Fruit fly (Drosophila melanogaster) whole organism, embryonic: Measurements from ENCODE around the gene CG14454.
A peak's percentile ranks its signal among the peaks of the same experiment; 100 is the strongest.

Experiments used
- Atf-2 ChIP-seq: fragments of 200-800 bp; sonication (Bioruptor generic); optimal IDR thresholded peaks from 2 replicates; lab custom pipeline; 2016; ENCODE audit warnings: missing biosample characterization, missing genetic modification characterization
- B-H2 ChIP-seq: fragments of 200-800 bp; sonication (Bioruptor generic); optimal IDR thresholded peaks from 2 replicates; lab custom pipeline; 2018; ENCODE audit warnings: missing biosample characterization, mild to moderate bottlenecking, missing genetic modification characterization
- Blimp-1 ChIP-seq: fragments of 200-800 bp; sonication (Bioruptor generic); optimal IDR thresholded peaks from 3 replicates; lab custom pipeline; 2018; ENCODE audit warnings: missing biosample characterization, missing genetic modification characterization, mild to moderate bottlenecking, moderate library complexity, missing genetic modification reagents
- CG10267 ChIP-seq: fragments of 200-800 bp; sonication (Bioruptor generic); optimal IDR thresholded peaks from 2 replicates; lab custom pipeline; 2018; ENCODE audit warnings: missing biosample characterization, mild to moderate bottlenecking, missing genetic modification characterization, moderate library complexity
- CG10274 ChIP-seq: fragments of 200-800 bp; sonication (Bioruptor generic); optimal IDR thresholded peaks from 3 replicates; lab custom pipeline; 2017; ENCODE audit warnings: missing biosample characterization, mild to moderate bottlenecking, missing genetic modification characterization
- CG11247 ChIP-seq: fragments of 200-800 bp; sonication (Bioruptor generic); IDR thresholded peaks from 2 replicates; pipeline ENCODE4 v1.3.6; 2022; ENCODE audit warnings: missing biosample characterization, missing genetic modification characterization
- CG12155 ChIP-seq: fragments of 200-800 bp; sonication (Bioruptor generic); optimal IDR thresholded peaks from 3 replicates; lab custom pipeline; 2016; ENCODE audit warnings: missing biosample characterization, missing genetic modification characterization
- CG12236 ChIP-seq: fragments of 200-800 bp; sonication (Bioruptor generic); optimal IDR thresholded peaks from 2 replicates; lab custom pipeline; 2016; ENCODE audit warnings: missing biosample characterization, missing genetic modification characterization
- CG12659 ChIP-seq: fragments of 200-800 bp; sonication (Bioruptor generic); optimal IDR thresholded peaks from 3 replicates; lab custom pipeline; 2017; ENCODE audit warnings: mild to moderate bottlenecking, missing biosample characterization, missing genetic modification reagents, missing genetic modification characterization
- CG13424 ChIP-seq: fragments of 200-800 bp; sonication (Bioruptor generic); optimal IDR thresholded peaks from 2 replicates; lab custom pipeline; 2019; ENCODE audit warnings: missing biosample characterization, mild to moderate bottlenecking, missing genetic modification characterization, moderate library complexity
- CG13624 ChIP-seq: fragments of 200-800 bp; sonication (Bioruptor generic); optimal IDR thresholded peaks from 2 replicates; lab custom pipeline; 2016; ENCODE audit warnings: missing biosample characterization, missing genetic modification characterization
- CG14710 ChIP-seq: fragments of 200-800 bp; sonication (Bioruptor generic); optimal IDR thresholded peaks from 3 replicates; lab custom pipeline; 2019; ENCODE audit warnings: missing biosample characterization, mild to moderate bottlenecking, missing genetic modification characterization, moderate library complexity
- CG15011 ChIP-seq: fragments of 200-800 bp; sonication (Bioruptor generic); optimal IDR thresholded peaks from 3 replicates; lab custom pipeline; 2018; ENCODE audit warnings: missing biosample characterization, mild to moderate bottlenecking, missing genetic modification characterization
- CG15073 ChIP-seq: fragments of 200-800 bp; sonication (Bioruptor generic); optimal IDR thresholded peaks from 2 replicates; lab custom pipeline; 2016; ENCODE audit warnings: missing biosample characterization, missing genetic modification characterization
- CG17186 ChIP-seq: fragments of 200-800 bp; sonication (Bioruptor generic); optimal IDR thresholded peaks from 3 replicates; lab custom pipeline; 2017; ENCODE audit warnings: missing biosample characterization, missing genetic modification reagents, missing genetic modification characterization
- CG17359 ChIP-seq: fragments of 200-800 bp; sonication (Bioruptor generic); optimal IDR thresholded peaks from 3 replicates; lab custom pipeline; 2018; ENCODE audit warnings: missing biosample characterization, mild to moderate bottlenecking, missing genetic modification characterization, moderate library complexity
- CG17568 ChIP-seq: fragments of 200-800 bp; sonication (Bioruptor generic); optimal IDR thresholded peaks from 2 replicates; lab custom pipeline; 2018; ENCODE audit warnings: missing biosample characterization, mild to moderate bottlenecking, missing genetic modification characterization, moderate library complexity
- CG2116 ChIP-seq: fragments of 200-800 bp; sonication (Bioruptor generic); optimal IDR thresholded peaks from 3 replicates; lab custom pipeline; 2018; ENCODE audit warnings: missing biosample characterization, mild to moderate bottlenecking, missing genetic modification characterization
- CG3065 ChIP-seq: fragments of 200-800 bp; sonication (Bioruptor generic); optimal IDR thresholded peaks from 2 replicates; lab custom pipeline; 2016; ENCODE audit warnings: missing biosample characterization, missing genetic modification characterization
- CG33557 ChIP-seq: fragments of 200-800 bp; sonication (Bioruptor generic); optimal IDR thresholded peaks from 2 replicates; lab custom pipeline; 2019; ENCODE audit warnings: missing biosample characterization, mild to moderate bottlenecking, missing genetic modification characterization, moderate library complexity
- CG34422 ChIP-seq: fragments of 200-800 bp; sonication (Bioruptor generic); IDR thresholded peaks from 3 replicates; pipeline ENCODE4 v1.3.6; 2022; ENCODE audit warnings: missing biosample characterization, missing genetic modification characterization
- CG3726 ChIP-seq: fragments of 200-800 bp; sonication (Bioruptor generic); IDR thresholded peaks from 3 replicates; pipeline ENCODE4, ENCODE4 v1.3.6; 2022; ENCODE audit warnings: missing biosample characterization, missing genetic modification characterization
- CG4282 ChIP-seq: fragments of 200-800 bp; sonication (Bioruptor generic); optimal IDR thresholded peaks from 2 replicates; lab custom pipeline; 2016; ENCODE audit warnings: missing biosample characterization, missing genetic modification characterization
- CG6689 ChIP-seq: fragments of 200-800 bp; sonication (Bioruptor generic); IDR thresholded peaks from 2 replicates; pipeline ENCODE4 v1.3.6; 2022; ENCODE audit warnings: missing biosample characterization, missing genetic modification characterization
- CG8290 ChIP-seq, 3 experiments: fragments of 200-800 bp; sonication (Bioruptor generic); optimal IDR thresholded peaks; 2 replicates each; lab custom pipeline; 2016 to 2019; ENCODE audit warnings: missing biosample characterization in 3 of 3, missing genetic modification characterization in 3 of 3, mild to moderate bottlenecking in 2 of 3, moderate library complexity in 1 of 3
- CG8765 ChIP-seq: fragments of 200-800 bp; sonication (Bioruptor generic); IDR thresholded peaks from 2 replicates; pipeline ENCODE4 v1.3.6; 2022; ENCODE audit warnings: missing biosample characterization, missing genetic modification characterization
- CG9797 ChIP-seq: fragments of 200-800 bp; sonication (Bioruptor generic); optimal IDR thresholded peaks from 3 replicates; lab custom pipeline; 2018; ENCODE audit warnings: missing biosample characterization, mild to moderate bottlenecking, missing genetic modification characterization
- CTCF ChIP-seq: fragments of 200-800 bp; sonication (Bioruptor generic); optimal IDR thresholded peaks from 2 replicates; lab custom pipeline; 2017; ENCODE audit warnings: missing biosample characterization, mild to moderate bottlenecking, missing genetic modification characterization, moderate library complexity
- D19A ChIP-seq: fragments of 200-800 bp; optimal IDR thresholded peaks from 3 replicates; lab custom pipeline; 2019; ENCODE audit warnings: missing biosample characterization, mild to moderate bottlenecking, missing genetic modification characterization, moderate library complexity
- Lim3 ChIP-seq: fragments of 200-800 bp; sonication (Bioruptor generic); IDR thresholded peaks from 2 replicates; pipeline ENCODE4 v1.3.6; 2022; ENCODE audit warnings: missing biosample characterization, missing genetic modification characterization
- Lpt ChIP-seq: fragments of >200 bp; optimal IDR thresholded peaks from 2 replicates; lab custom pipeline; 2018; ENCODE audit warnings: missing biosample characterization, missing genetic modification characterization
- NfI ChIP-seq: fragments of 200-800 bp; sonication (Bioruptor generic); optimal IDR thresholded peaks from 3 replicates; lab custom pipeline; 2018; ENCODE audit warnings: missing biosample characterization, mild to moderate bottlenecking, missing genetic modification characterization, moderate library complexity
- YL-1 ChIP-seq: fragments of 200-800 bp; sonication (Bioruptor generic); optimal IDR thresholded peaks from 3 replicates; lab custom pipeline; 2017; ENCODE audit warnings: missing biosample characterization, mild to moderate bottlenecking, missing genetic modification characterization
- al ChIP-seq: fragments of 200-800 bp; sonication (Bioruptor generic); IDR thresholded peaks from 2 replicates; pipeline ENCODE4 v1.3.6; 2022; ENCODE audit warnings: missing biosample characterization, missing genetic modification characterization
- ap ChIP-seq: fragments of 200-800 bp; sonication (Bioruptor generic); IDR thresholded peaks from 2 replicates; pipeline ENCODE4 v1.3.6; 2022; ENCODE audit warnings: missing biosample characterization, missing genetic modification characterization
- ato ChIP-seq: fragments of 200-800 bp; sonication (Bioruptor generic); IDR thresholded peaks from 2 replicates; pipeline ENCODE4 v1.3.6; 2022; ENCODE audit warnings: missing biosample characterization, missing genetic modification characterization; ENCODE audit not compliant: partially characterized antibody
- bsh ChIP-seq, 2 experiments: fragments of 200-800 bp; sonication (Bioruptor generic); optimal IDR thresholded peaks; 2 replicates each; lab custom pipeline; 2017 to 2018; ENCODE audit warnings: mild to moderate bottlenecking in 2 of 2, missing biosample characterization in 2 of 2, missing genetic modification characterization in 2 of 2, moderate library complexity in 1 of 2
- crol ChIP-seq: fragments of 200-800 bp; sonication (Bioruptor generic); IDR thresholded peaks from 2 replicates; pipeline ENCODE4 v1.3.6; 2022; ENCODE audit warnings: missing biosample characterization, missing genetic modification characterization
- da ChIP-seq: fragments of 200-800 bp; sonication (Bioruptor generic); optimal IDR thresholded peaks from 2 replicates; lab custom pipeline; 2016; ENCODE audit warnings: missing biosample characterization, missing genetic modification characterization
- dimm ChIP-seq: fragments of 200-800 bp; sonication (Bioruptor generic); IDR thresholded peaks from 2 replicates; pipeline ENCODE4 v1.3.6; 2022; ENCODE audit warnings: missing biosample characterization, missing genetic modification characterization
- dm ChIP-seq: fragments of 200-800 bp; sonication (Bioruptor generic); optimal IDR thresholded peaks from 3 replicates; lab custom pipeline; 2016; ENCODE audit warnings: missing biosample characterization, missing genetic modification characterization
- fd102C ChIP-seq: fragments of 200-800 bp; sonication (Bioruptor generic); optimal IDR thresholded peaks from 2 replicates; lab custom pipeline; 2018; ENCODE audit warnings: missing biosample characterization, mild to moderate bottlenecking, missing genetic modification characterization, moderate library complexity
- ham ChIP-seq: fragments of 200-800 bp; sonication (Bioruptor generic); IDR thresholded peaks from 2 replicates; pipeline ENCODE4 v1.3.6; 2022; ENCODE audit warnings: missing biosample characterization, missing genetic modification characterization
- lab ChIP-seq: fragments of 200-800 bp; sonication (Bioruptor generic); optimal IDR thresholded peaks from 3 replicates; lab custom pipeline; 2017; ENCODE audit warnings: missing biosample characterization, missing genetic modification characterization, mild to moderate bottlenecking, moderate library complexity, missing genetic modification reagents
- nom ChIP-seq: fragments of 200-800 bp; sonication (Bioruptor generic); optimal IDR thresholded peaks from 2 replicates; lab custom pipeline; 2017; ENCODE audit warnings: missing biosample characterization, missing genetic modification characterization, mild to moderate bottlenecking, moderate library complexity, missing genetic modification reagents
- pb ChIP-seq: fragments of 200-800 bp; sonication (Bioruptor generic); optimal IDR thresholded peaks from 3 replicates; lab custom pipeline; 2016; ENCODE audit warnings: missing biosample characterization, missing genetic modification characterization
- rib ChIP-seq: fragments of 200-800 bp; sonication (Bioruptor generic); IDR thresholded peaks from 2 replicates; pipeline ENCODE4 v1.3.6; 2022; ENCODE audit warnings: missing biosample characterization, missing genetic modification characterization
- vfl ChIP-seq: fragments of 200-800 bp; sonication (Bioruptor generic); optimal IDR thresholded peaks from 2 replicates; lab custom pipeline; 2016; ENCODE audit warnings: missing biosample characterization, missing genetic modification characterization
- vvl ChIP-seq: fragments of 200-800 bp; sonication (Bioruptor generic); IDR thresholded peaks from 2 replicates; pipeline ENCODE4 v1.3.6; 2022; ENCODE audit warnings: missing biosample characterization, missing genetic modification characterization
- wdn ChIP-seq: fragments of 200-800 bp; sonication (Bioruptor generic); IDR thresholded peaks from 2 replicates; pipeline ENCODE4 v1.3.6; 2022; ENCODE audit warnings: missing biosample characterization, missing genetic modification characterization

Gene CG14454

DNA sequence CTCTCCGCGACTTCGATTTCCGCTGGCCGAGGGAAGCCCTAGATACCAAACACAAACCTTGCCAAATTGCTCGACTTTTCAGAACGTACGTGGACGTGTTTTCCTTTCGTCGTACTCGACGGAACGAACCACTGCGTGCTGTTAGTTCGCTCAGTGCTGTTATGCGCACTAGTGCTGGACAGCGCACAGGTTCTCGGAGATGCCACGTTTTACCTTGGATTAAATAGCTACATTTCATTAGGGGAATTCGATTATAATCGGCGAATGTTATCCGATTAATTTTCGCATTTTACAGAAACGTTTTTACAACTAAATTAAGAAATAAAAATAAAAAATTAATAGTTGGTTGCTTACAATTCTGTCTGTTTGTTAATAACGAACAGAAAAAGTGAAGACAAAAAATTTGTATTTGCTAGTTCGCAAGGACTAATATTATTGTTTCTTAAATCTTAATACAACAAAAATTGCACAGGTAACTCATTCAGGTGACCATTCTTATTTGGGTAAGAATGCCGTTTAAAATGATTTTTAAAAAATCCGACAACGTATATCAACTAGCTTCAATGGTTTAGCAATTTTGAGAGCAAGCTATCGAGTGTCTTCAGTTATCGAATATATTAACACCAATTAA is 24.9 kb upstream of the CG14454 start, which contains the start of the genes ArfGAP3 and CG32452:
Gene ArfGAP3 (minus strand): TSS at position 441 of the 631 bp plus-strand sequence.
Gene CG32452 (plus strand): TSS at position 592 of the 631 bp plus-strand sequence.
- TF ChIP-seq CTCF (GFP tag; lab: Kevin White, UChicago) (no peak), bsh (GFP tag; optimal IDR thresholded peaks at IDR 0.05; lab: Kevin White, UChicago) (peak in 1 of 2 experiments; percentile 64), ham (GFP tag; lab: Robert Waterston, UW) (peak; percentile 43; the same call in 1 of the 2 replicates), Lpt (no peak), CG17186 (GFP tag; lab: Kevin White, UChicago) (peak; percentile 100), YL-1 (GFP tag; lab: Kevin White, UChicago) (peak; percentile 62), rib (peak; percentile 60; the same call in 1 of the 2 replicates), ap (GFP tag; lab: Robert Waterston, UW) (peak; percentile 44), dm (GFP tag; lab: Kevin White, UChicago) (peak; percentile 43), CG12155 (GFP tag; lab: Kevin White, UChicago) (peak; percentile 78), Atf-2 (GFP tag; lab: Kevin White, UChicago) (no peak), da (GFP tag; lab: Kevin White, UChicago) (peak; percentile 35), nom (GFP tag; lab: Kevin White, UChicago) (no peak), CG33557 (GFP tag; lab: Kevin White, UChicago) (peak; percentile 61), CG6689 (GFP tag; lab: Robert Waterston, UW) (peak; percentile 76), CG3065 (GFP tag; lab: Kevin White, UChicago) (peak; percentile 40), CG2116 (GFP tag; lab: Kevin White, UChicago) (peak; percentile 78), pb (GFP tag; lab: Kevin White, UChicago) (no peak), CG12659 (GFP tag; lab: Kevin White, UChicago) (peak; percentile 81), Lim3 (no peak), lab (GFP tag; lab: Kevin White, UChicago) (peak; percentile 70), dimm (GFP tag; lab: Robert Waterston, UW) (peak; percentile 22; the same call in 1 of the 2 replicates), al (peak; percentile 70), CG34422 (GFP tag; lab: Robert Waterston, UW) (peak; percentile 47; the same call in 2 of the 3 replicates), wdn (GFP tag; lab: Robert Waterston, UW) (0 out of 2 replicates have a peak, but pooled peaks have one; percentile 36), CG4282 (GFP tag; lab: Kevin White, UChicago) (no peak), CG13624 (GFP tag; lab: Kevin White, UChicago) (peak; percentile 54), ato (GFP tag; lab: Robert Waterston, UW) (no peak), CG13424 (tag; lab: Kevin White, UChicago) (peak; percentile 83), CG17359 (tag; lab: Kevin White, UChicago) (peak; percentile 60), CG8290 (GFP tag; optimal IDR thresholded peaks at IDR 0.05; lab: Kevin White, UChicago) (peak; percentile 66), CG8290 (tag; optimal IDR thresholded peaks at IDR 0.05; lab: Kevin White, UChicago) (peak; percentile 24 to 71), CG10267 (tag; lab: Kevin White, UChicago) (peak; percentile 91), CG12236 (GFP tag; lab: Kevin White, UChicago) (peak; percentile 5), vvl (GFP tag; lab: Robert Waterston, UW) (peak; percentile 77), CG9797 (GFP tag; lab: Kevin White, UChicago) (peak; percentile 22), NfI (GFP tag; lab: Kevin White, UChicago) (peak; percentile 67), CG14710 (tag; lab: Kevin White, UChicago) (peak; percentile 84), CG15073 (GFP tag; lab: Kevin White, UChicago) (no peak), CG3726 (no peak), fd102C (no peak), CG8765 (GFP tag; lab: Robert Waterston, UW) (peak; percentile 29; the same call in 1 of the 2 replicates), D19A (peak; percentile 66), CG10274 (no peak), CG15011 (GFP tag; lab: Kevin White, UChicago) (peak; percentile 21), CG11247 (GFP tag; lab: Robert Waterston, UW) (peak; percentile 80), B-H2 (GFP tag; lab: Kevin White, UChicago) (peak; percentile 72), crol (GFP tag; lab: Robert Waterston, UW) (no peak), CG17568 (GFP tag; lab: Kevin White, UChicago) (no peak), vfl (peak; percentile 37), Blimp-1 (peak; percentile 68)
